Fruit fly (Drosophila melanogaster) whole organism, embryonic: ENCODE data around the gene asf1.

ENCODE experiments used
- ATbp ChIP-seq: fragments of 200-800 bp; sonication (Bioruptor generic); optimal IDR thresholded peaks from 2 replicates; lab custom pipeline; 2017; ENCODE audit warnings: missing biosample characterization, mild to moderate bottlenecking, missing genetic modification characterization, missing genetic modification reagents
- Antp ChIP-seq: fragments of 200-800 bp; sonication (Bioruptor generic); optimal IDR thresholded peaks from 3 replicates; lab custom pipeline; 2016; ENCODE audit warnings: missing biosample characterization, missing genetic modification characterization
- Bgb ChIP-seq: fragments of 200-800 bp; sonication (Bioruptor generic); IDR thresholded peaks from 2 replicates; pipeline ENCODE4 v1.3.6; 2022; ENCODE audit warnings: missing biosample characterization, missing genetic modification characterization; ENCODE audit not compliant: partially characterized antibody
- CG10654 ChIP-seq: fragments of 200-800 bp; sonication (Bioruptor generic); optimal IDR thresholded peaks from 2 replicates; lab custom pipeline; 2016; ENCODE audit warnings: missing biosample characterization, missing genetic modification characterization
- CG10959 ChIP-seq: fragments of 200-800 bp; sonication (Bioruptor generic); IDR thresholded peaks from 2 replicates; pipeline ENCODE4 v1.3.6; 2022; ENCODE audit warnings: missing biosample characterization, missing genetic modification characterization
- CG11456 ChIP-seq: fragments of 200-800 bp; sonication (Bioruptor generic); IDR thresholded peaks from 3 replicates; pipeline ENCODE4 v1.3.6; 2022; ENCODE audit warnings: missing biosample characterization, missing genetic modification characterization
- CG14860 ChIP-seq: fragments of 200-800 bp; sonication (Bioruptor generic); IDR thresholded peaks from 3 replicates; pipeline ENCODE4 v1.3.6; 2022; ENCODE audit warnings: missing biosample characterization, missing genetic modification characterization; ENCODE audit not compliant: partially characterized antibody
- CG16813 ChIP-seq: fragments of 200-800 bp; sonication (Bioruptor generic); IDR thresholded peaks from 3 replicates; pipeline ENCODE4 v1.3.6; 2022; ENCODE audit warnings: missing biosample characterization, missing genetic modification characterization; ENCODE audit not compliant: partially characterized antibody
- CG17385 ChIP-seq: fragments of 200-800 bp; sonication (Bioruptor generic); optimal IDR thresholded peaks from 3 replicates; lab custom pipeline; 2018; ENCODE audit warnings: missing biosample characterization, mild to moderate bottlenecking, missing genetic modification characterization
- CG17829 ChIP-seq: fragments of 200-800 bp; optimal IDR thresholded peaks from 2 replicates; lab custom pipeline; 2019; ENCODE audit warnings: missing biosample characterization, mild to moderate bottlenecking, missing genetic modification characterization, moderate library complexity
- CG3163 ChIP-seq: fragments of 200-800 bp; sonication (Bioruptor generic); optimal IDR thresholded peaks from 3 replicates; lab custom pipeline; 2016; ENCODE audit warnings: missing biosample characterization, missing genetic modification characterization
- CoRest ChIP-seq: fragments of 200-800 bp; sonication (Bioruptor generic); optimal IDR thresholded peaks from 3 replicates; lab custom pipeline; 2018; ENCODE audit warnings: missing biosample characterization, mild to moderate bottlenecking, missing genetic modification characterization, moderate library complexity
- D ChIP-seq, 2 experiments: fragments of 200-800 bp in 1 of 2; fragments of >200 bp in 1 of 2; sonication (Bioruptor generic) in 1 of 2; optimal IDR thresholded peaks; 2 replicates in 1 of 2; 3 replicates in 1 of 2; lab custom pipeline; 2017; ENCODE audit warnings: mild to moderate bottlenecking in 1 of 2, missing biosample characterization in 1 of 2, missing genetic modification characterization in 1 of 2, missing genetic modification reagents in 1 of 2
- Dip2 ChIP-seq: fragments of 200-800 bp; sonication (Bioruptor generic); IDR thresholded peaks from 2 replicates; pipeline ENCODE4 v1.3.6; 2022; ENCODE audit warnings: missing biosample characterization, missing genetic modification characterization
- Doc3 ChIP-seq: fragments of 200-800 bp; sonication (Bioruptor generic); IDR thresholded peaks from 3 replicates; pipeline ENCODE4 v1.3.6; 2022; ENCODE audit warnings: missing biosample characterization, missing genetic modification characterization; ENCODE audit not compliant: partially characterized antibody
- E2f2 ChIP-seq: fragments of 200-800 bp; sonication (Bioruptor generic); IDR thresholded peaks from 2 replicates; pipeline ENCODE4 v1.3.6; 2022; ENCODE audit warnings: missing biosample characterization, missing genetic modification characterization
- Fer2 ChIP-seq: fragments of 200-800 bp; sonication (Bioruptor generic); optimal IDR thresholded peaks from 2 replicates; lab custom pipeline; 2018; ENCODE audit warnings: missing biosample characterization, mild to moderate bottlenecking, missing genetic modification characterization, moderate library complexity
- HLHmδ ChIP-seq: fragments of 200-800 bp; sonication (Bioruptor generic); optimal IDR thresholded peaks from 2 replicates; lab custom pipeline; 2018; ENCODE audit warnings: missing biosample characterization, mild to moderate bottlenecking, missing genetic modification characterization, moderate library complexity
- HmgD ChIP-seq: fragments of 200-800 bp; sonication (Bioruptor generic); optimal IDR thresholded peaks from 3 replicates; lab custom pipeline; 2016; ENCODE audit warnings: missing biosample characterization, missing genetic modification characterization
- Hr78 ChIP-seq, 2 experiments: fragments of 200-800 bp in 1 of 2; fragments of >200 bp in 1 of 2; sonication (Bioruptor generic) in 1 of 2; optimal IDR thresholded peaks; 2 replicates each; lab custom pipeline; 2017 to 2019; ENCODE audit warnings: missing biosample characterization in 2 of 2, missing genetic modification characterization in 2 of 2, mild to moderate bottlenecking in 1 of 2, moderate library complexity in 1 of 2
- Hsf ChIP-seq: fragments of 200-800 bp; sonication (Bioruptor generic); optimal IDR thresholded peaks from 3 replicates; lab custom pipeline; 2016; ENCODE audit warnings: missing biosample characterization, missing genetic modification characterization
- Jarid2 ChIP-seq: fragments of 200-800 bp; sonication (Bioruptor generic); optimal IDR thresholded peaks from 3 replicates; lab custom pipeline; 2017; ENCODE audit warnings: mild to moderate bottlenecking, missing biosample characterization, missing genetic modification reagents, missing genetic modification characterization
- Meics ChIP-seq: fragments of 200-800 bp; sonication (Bioruptor generic); optimal IDR thresholded peaks from 2 replicates; lab custom pipeline; 2017; ENCODE audit warnings: missing biosample characterization, mild to moderate bottlenecking, missing genetic modification characterization
- Mes4 ChIP-seq: fragments of 200-800 bp; sonication (Bioruptor generic); optimal IDR thresholded peaks from 2 replicates; lab custom pipeline; 2016; ENCODE audit warnings: missing biosample characterization, missing genetic modification characterization
- Mrtf ChIP-seq: fragments of 200-800 bp; sonication (Bioruptor generic); IDR thresholded peaks from 3 replicates; pipeline ENCODE4 v1.3.6; 2022; ENCODE audit warnings: missing biosample characterization, missing genetic modification characterization
- Nf-YC ChIP-seq: fragments of 200-800 bp; optimal IDR thresholded peaks from 3 replicates; lab custom pipeline; 2019; ENCODE audit warnings: missing biosample characterization, mild to moderate bottlenecking, missing genetic modification characterization, moderate library complexity
- Sry-β ChIP-seq: fragments of 200-800 bp; sonication (Bioruptor generic); optimal IDR thresholded peaks from 2 replicates; lab custom pipeline; 2018; ENCODE audit warnings: missing biosample characterization, mild to moderate bottlenecking, missing genetic modification characterization, moderate library complexity
- amos ChIP-seq: fragments of 200-800 bp; sonication (Bioruptor generic); IDR thresholded peaks from 2 replicates; pipeline ENCODE4 v1.3.6; 2022; ENCODE audit warnings: missing biosample characterization, missing genetic modification characterization; ENCODE audit not compliant: partially characterized antibody
- da ChIP-seq: fragments of 200-800 bp; sonication (Bioruptor generic); optimal IDR thresholded peaks from 2 replicates; lab custom pipeline; 2016; ENCODE audit warnings: missing biosample characterization, missing genetic modification characterization
- dan ChIP-seq: fragments of 200-800 bp; sonication (Bioruptor generic); IDR thresholded peaks from 2 replicates; pipeline ENCODE4 v1.3.6; 2022; ENCODE audit warnings: missing biosample characterization, missing genetic modification characterization
- dpn ChIP-seq, 2 experiments: fragments of 200-800 bp; sonication (Bioruptor generic); optimal IDR thresholded peaks; 3 replicates each; lab custom pipeline; 2016; ENCODE audit warnings: missing biosample characterization in 2 of 2, missing genetic modification characterization in 2 of 2
- ems ChIP-seq: fragments of 200-800 bp; sonication (Bioruptor generic); optimal IDR thresholded peaks from 3 replicates; lab custom pipeline; 2016; ENCODE audit warnings: missing biosample characterization, missing genetic modification characterization
- exex ChIP-seq: fragments of 200-800 bp; sonication (Bioruptor generic); optimal IDR thresholded peaks from 4 replicates; lab custom pipeline; 2018; ENCODE audit warnings: missing biosample characterization, mild to moderate bottlenecking, missing genetic modification characterization, moderate library complexity
- gcm2 ChIP-seq: fragments of 200-800 bp; sonication (Bioruptor generic); optimal IDR thresholded peaks from 2 replicates; lab custom pipeline; 2016; ENCODE audit warnings: missing biosample characterization, missing genetic modification characterization
- gsb ChIP-seq: fragments of 200-800 bp; sonication (Bioruptor generic); IDR thresholded peaks from 2 replicates; pipeline ENCODE4 v1.3.6; 2022; ENCODE audit warnings: missing biosample characterization, missing genetic modification characterization
- jing ChIP-seq: fragments of 200-800 bp; sonication (Bioruptor generic); optimal IDR thresholded peaks from 2 replicates; lab custom pipeline; 2018; ENCODE audit warnings: missing biosample characterization, mild to moderate bottlenecking, missing genetic modification characterization
- kah ChIP-seq: fragments of 200-800 bp; sonication (Bioruptor generic); optimal IDR thresholded peaks from 2 replicates; lab custom pipeline; 2018; ENCODE audit warnings: missing biosample characterization, mild to moderate bottlenecking, missing genetic modification characterization
- mam ChIP-seq: fragments of 200-800 bp; sonication (Bioruptor generic); optimal IDR thresholded peaks from 3 replicates; lab custom pipeline; 2016; ENCODE audit warnings: missing biosample characterization, missing genetic modification characterization
- org-1 ChIP-seq: fragments of 200-800 bp; sonication (Bioruptor generic); optimal IDR thresholded peaks from 2 replicates; lab custom pipeline; 2017; ENCODE audit warnings: missing biosample characterization, missing genetic modification characterization
- phol ChIP-seq: fragments of 200-800 bp; sonication (Bioruptor generic); optimal IDR thresholded peaks from 3 replicates; lab custom pipeline; 2018; ENCODE audit warnings: missing biosample characterization, mild to moderate bottlenecking, missing genetic modification characterization, moderate library complexity
- pnt ChIP-seq: fragments of 200-800 bp; sonication (Bioruptor generic); optimal IDR thresholded peaks from 3 replicates; lab custom pipeline; 2016; ENCODE audit warnings: missing biosample characterization, missing genetic modification characterization
- pum ChIP-seq: fragments of 200-800 bp; sonication (Bioruptor generic); optimal IDR thresholded peaks from 2 replicates; lab custom pipeline; 2016; ENCODE audit warnings: missing biosample characterization, missing genetic modification characterization
- pzg ChIP-seq: fragments of 200-800 bp; sonication (Bioruptor generic); optimal IDR thresholded peaks from 3 replicates; lab custom pipeline; 2018; ENCODE audit warnings: missing biosample characterization, mild to moderate bottlenecking, missing genetic modification characterization, moderate library complexity
- ranshi ChIP-seq: fragments of 200-800 bp; sonication (Bioruptor generic); IDR thresholded peaks from 2 replicates; pipeline ENCODE4 v1.3.6; 2022; ENCODE audit warnings: missing biosample characterization, missing genetic modification characterization
- schlank ChIP-seq: fragments of 200-800 bp; sonication (Bioruptor generic); optimal IDR thresholded peaks from 2 replicates; lab custom pipeline; 2018; ENCODE audit warnings: missing biosample characterization, mild to moderate bottlenecking, missing genetic modification characterization
- shn ChIP-seq: fragments of 200-800 bp; sonication (Bioruptor generic); optimal IDR thresholded peaks from 3 replicates; lab custom pipeline; 2016; ENCODE audit warnings: missing biosample characterization, missing genetic modification characterization
- tio ChIP-seq: fragments of 200-800 bp; sonication (Bioruptor generic); optimal IDR thresholded peaks from 2 replicates; lab custom pipeline; 2017; ENCODE audit warnings: missing biosample characterization, missing genetic modification characterization, inconsistent platforms
- trem ChIP-seq: fragments of 200-800 bp; optimal IDR thresholded peaks from 3 replicates; lab custom pipeline; 2019; ENCODE audit warnings: missing biosample characterization, mild to moderate bottlenecking, missing genetic modification characterization, moderate library complexity
- twi ChIP-seq: fragments of 200-800 bp; optimal IDR thresholded peaks from 2 replicates; lab custom pipeline; 2019; ENCODE audit warnings: missing biosample characterization, mild to moderate bottlenecking, missing genetic modification characterization, moderate library complexity
- yki ChIP-seq: fragments of >200 bp; optimal IDR thresholded peaks from 3 replicates; lab custom pipeline; 2018

asf1 gene

dm6 chr3L:19612172-19612571, 6.5 kb upstream of the asf1 start, which contains the start of the genes Lon and PIG-F (continued):
- TF ChIP-seq phol (tag; lab: Kevin White, UChicago) = peak; percentile 99
- peak; percentile 97 for TF ChIP-seq kah (GFP tag; lab: Kevin White, UChicago)
- TF ChIP-seq twi = peak; percentile 99
- peak; percentile 97 for TF ChIP-seq dan (GFP tag; lab: Robert Waterston, UW)
- TF ChIP-seq Meics (GFP tag; lab: Kevin White, UChicago) = peak; percentile 99
- peak; percentile 98 for TF ChIP-seq org-1 (GFP tag; lab: Kevin White, UChicago)
- TF ChIP-seq ems (GFP tag; lab: Kevin White, UChicago) = peak; percentile 99
- peak; percentile 97 for TF ChIP-seq HmgD (GFP tag; lab: Kevin White, UChicago)
- TF ChIP-seq ranshi (GFP tag; lab: Robert Waterston, UW) = peak; percentile 98
- peak; percentile 75 for TF ChIP-seq CG14860 (GFP tag; lab: Robert Waterston, UW)
- TF ChIP-seq Fer2 (tag; lab: Kevin White, UChicago) = peak; percentile 99
- TF ChIP-seq da (GFP tag; lab: Kevin White, UChicago) = peak; percentile 97
- TF ChIP-seq pnt (GFP tag; lab: Kevin White, UChicago) = peak; percentile 98
- peak; percentile 96 for TF ChIP-seq gsb (GFP tag; lab: Robert Waterston, UW)
- TF ChIP-seq mam = peak; percentile 99
- no peak for TF ChIP-seq D (optimal IDR thresholded peaks at IDR 0.05; lab: Kevin White, UChicago)
- peak; percentile 99 for TF ChIP-seq D (GFP tag; optimal IDR thresholded peaks at IDR 0.05; lab: Kevin White, UChicago)
- TF ChIP-seq yki = no peak
- TF ChIP-seq Antp (GFP tag; lab: Kevin White, UChicago) = peak; percentile 98
- TF ChIP-seq E2f2 (GFP tag; lab: Robert Waterston, UW) = peak; percentile 88
- TF ChIP-seq Mrtf (GFP tag; lab: Robert Waterston, UW) = peak; percentile 98
- peak; percentile 63 for TF ChIP-seq Bgb (GFP tag; lab: Robert Waterston, UW)
- peak; percentile 97 for TF ChIP-seq gcm2
- TF ChIP-seq Dip2 (GFP tag; lab: Robert Waterston, UW) = peak; percentile 79
- peak; percentile 85 for TF ChIP-seq CG3163 (GFP tag; lab: Kevin White, UChicago)
- TF ChIP-seq CoRest (tag; lab: Kevin White, UChicago) = peak; percentile 100
- TF ChIP-seq CG11456 = peak; percentile 97
- peak; percentile 93 for TF ChIP-seq schlank
- peak; percentile 99 for TF ChIP-seq pum (GFP tag; lab: Kevin White, UChicago)
- peak; percentile 97 for TF ChIP-seq shn (GFP tag; lab: Kevin White, UChicago)
- peak; percentile 74 for TF ChIP-seq CG16813
- peak; percentile 98 for TF ChIP-seq CG17385
- peak; percentile 98 for TF ChIP-seq CG10959 (GFP tag; lab: Robert Waterston, UW)
- no peak for TF ChIP-seq Hr78 (GFP tag; optimal IDR thresholded peaks at IDR 0.05; lab: Kevin White, UChicago)
- peak; percentile 93 for TF ChIP-seq exex
- peak; percentile 99 for TF ChIP-seq dpn (GFP tag; optimal IDR thresholded peaks at IDR 0.05; lab: Kevin White, UChicago)
- peak; percentile 94 for TF ChIP-seq Nf-YC (tag; lab: Kevin White, UChicago)
- TF ChIP-seq HLHmδ (GFP tag; lab: Kevin White, UChicago) = no peak
- TF ChIP-seq jing (GFP tag; lab: Kevin White, UChicago) = peak; percentile 94
- no peak; the same call in 2 of the 3 replicates for TF ChIP-seq Doc3 (GFP tag; lab: Robert Waterston, UW)
- TF ChIP-seq pzg = peak; percentile 41
- TF ChIP-seq tio (GFP tag; lab: Kevin White, UChicago) = peak; percentile 100
- TF ChIP-seq CG17829 (tag; lab: Kevin White, UChicago) = peak; percentile 99
- peak; percentile 99 for TF ChIP-seq Hsf
- peak; percentile 99 for TF ChIP-seq CG10654
- peak; percentile 96 for TF ChIP-seq Mes4 (GFP tag; lab: Kevin White, UChicago)
- peak; percentile 97 for TF ChIP-seq trem (tag; lab: Kevin White, UChicago)
- peak; percentile 47 for TF ChIP-seq amos (GFP tag; lab: Robert Waterston, UW)
- TF ChIP-seq ATbp (GFP tag; lab: Kevin White, UChicago) = peak; percentile 98
- peak; percentile 78 for TF ChIP-seq Sry-β (GFP tag; lab: Kevin White, UChicago)
- peak; percentile 94 for TF ChIP-seq Jarid2 (GFP tag; lab: Kevin White, UChicago)
